Fruit fly (Drosophila melanogaster) whole organism, prepupa: Measurements from ENCODE around the gene Atg18a.

Experiments
- CG11902 ChIP-seq: fragments of 200-800 bp; sonication (Bioruptor generic); optimal IDR thresholded peaks from 3 replicates; lab custom pipeline; 2016; ENCODE audit warnings: missing biosample characterization, missing genetic modification characterization
- CG9139 ChIP-seq: fragments of 200-800 bp; sonication (Bioruptor generic); optimal IDR thresholded peaks from 3 replicates; lab custom pipeline; 2017; ENCODE audit warnings: missing biosample characterization, mild to moderate bottlenecking, missing genetic modification characterization
- Ets21C ChIP-seq: fragments of 200-800 bp; sonication (Bioruptor generic); optimal IDR thresholded peaks from 3 replicates; lab custom pipeline; 2016; ENCODE audit warnings: missing biosample characterization, missing genetic modification characterization
- Hr38 ChIP-seq: sonication (Bioruptor generic); optimal IDR thresholded peaks from 2 replicates; lab custom pipeline; 2016; ENCODE audit warnings: missing biosample characterization, missing genetic modification characterization
- net ChIP-seq: fragments of 200-800 bp; sonication (Bioruptor generic); optimal IDR thresholded peaks from 3 replicates; lab custom pipeline; 2016; ENCODE audit warnings: missing biosample characterization, missing genetic modification characterization
- salr ChIP-seq, 2 experiments: fragments of 200-800 bp; sonication (Bioruptor generic); optimal IDR thresholded peaks; 3 replicates each; lab custom pipeline; 2016 to 2018; ENCODE audit warnings: missing biosample characterization in 2 of 2, missing genetic modification characterization in 2 of 2, mild to moderate bottlenecking in 1 of 2
- ss ChIP-seq, 2 experiments: fragments of 200-800 bp; sonication (Bioruptor generic); optimal IDR thresholded peaks; 2 replicates in 1 of 2; 3 replicates in 1 of 2; lab custom pipeline; 2017 to 2018; ENCODE audit warnings: mild to moderate bottlenecking in 2 of 2, missing biosample characterization in 2 of 2, missing genetic modification characterization in 2 of 2, moderate library complexity in 1 of 2

dm6 chr3L:8228924-8229323 lies 42.3 kb downstream of the Atg18a start, which contains the start of gene eIF4E3:
- TF ChIP-seq CG11902 (GFP tag; lab: Kevin White, UChicago) (no peak), Ets21C (no peak), salr (GFP tag; optimal IDR thresholded peaks at IDR 0.05; lab: Kevin White, UChicago) (no peak), ss (GFP tag; optimal IDR thresholded peaks at IDR 0.05; lab: Kevin White, UChicago) (no peak), CG9139 (GFP tag; lab: Kevin White, UChicago) (no peak), net (GFP tag; lab: Kevin White, UChicago) (no peak), Hr38 (no peak)
